Worm (Caenorhabditis elegans): ENCODE measurements around the gene pqn-31.

pqn-31 gene

DNA sequence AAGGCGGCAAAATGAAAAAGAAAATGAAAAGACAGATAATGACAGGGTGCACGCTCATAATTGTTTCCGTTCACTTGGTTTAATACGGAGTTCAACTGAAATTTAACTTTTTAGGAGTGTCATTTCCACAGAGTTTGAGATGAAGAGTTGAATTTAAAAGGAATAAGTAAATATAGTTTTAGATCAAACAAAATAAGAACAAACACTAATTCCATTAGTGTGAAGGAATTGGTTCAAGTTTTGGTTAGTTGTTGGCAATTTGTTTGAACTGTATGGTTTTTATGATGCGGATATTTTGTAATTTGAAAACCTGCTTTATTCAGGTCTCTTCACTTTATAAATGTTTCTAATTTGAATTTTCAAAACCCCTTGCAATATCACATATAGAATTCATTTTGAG, 47.3 kb downstream of the pqn-31 start, which contains the start of gene B0222.15:
Gene B0222.15, minus strand, starts transcription at position 101 of the 400 bp plus-strand sequence.
- TF ChIP-seq egl-27 (tag; optimal IDR thresholded peaks at IDR 0.05) (no peak), ama-1 (optimal IDR thresholded peaks at IDR 0.05) (no peak), ztf-4 (tag; optimal IDR thresholded peaks at IDR 0.05) (no peak), nhr-77 (tag; optimal IDR thresholded peaks at IDR 0.05) (no peak), alr-1 (tag; optimal IDR thresholded peaks at IDR 0.05) (no peak), nhr-6 (tag; optimal IDR thresholded peaks at IDR 0.05) (no peak), sma-3 (GFP tag; optimal IDR thresholded peaks at IDR 0.05) (no peak), skn-1 (tag; optimal IDR thresholded peaks at IDR 0.05) (no peak), elt-3 (tag; optimal IDR thresholded peaks at IDR 0.05) (no peak)

DNA sequence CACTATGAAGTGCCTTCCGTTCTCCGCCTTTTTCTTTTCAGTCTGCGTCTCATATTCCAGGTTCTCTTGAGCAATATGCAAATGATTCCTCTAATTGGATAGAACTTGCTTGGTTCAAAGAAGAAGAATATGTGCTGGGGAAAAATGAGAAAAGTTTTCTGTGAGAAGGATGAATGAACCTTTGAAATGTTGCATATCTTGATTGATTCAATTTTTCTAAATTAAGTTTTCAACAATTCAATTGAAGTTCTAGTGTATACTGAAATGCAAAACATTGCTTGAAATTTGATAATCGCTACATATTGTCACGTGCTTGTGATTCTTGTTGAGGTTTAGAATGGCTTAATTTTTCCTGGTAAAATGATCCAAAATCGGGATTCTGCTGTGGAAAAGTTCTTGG, 48.2 kb downstream of the pqn-31 start:
- no peak for TF ChIP-seq fos-1 (tag; optimal IDR thresholded peaks at IDR 0.05)
- no peak for TF ChIP-seq crh-2 (tag; optimal IDR thresholded peaks at IDR 0.05)
- no peak for TF ChIP-seq blmp-1 (tag; optimal IDR thresholded peaks at IDR 0.05; ENCODE audit: insufficient read depth)
- TF ChIP-seq mdl-1 (tag; optimal IDR thresholded peaks at IDR 0.05), result no peak
- no peak for TF ChIP-seq nhr-25 (tag; optimal IDR thresholded peaks at IDR 0.05)
- TF ChIP-seq ZK546.5 (tag; optimal IDR thresholded peaks at IDR 0.05), result no peak
- no peak for TF ChIP-seq nhr-23 (tag; optimal IDR thresholded peaks at IDR 0.05)
- no peak for TF ChIP-seq alr-1 (tag; optimal IDR thresholded peaks at IDR 0.05)
- TF ChIP-seq ztf-4 (tag; optimal IDR thresholded peaks at IDR 0.05), result no peak
- no peak for TF ChIP-seq nhr-237 (tag; optimal IDR thresholded peaks at IDR 0.05)

DNA sequence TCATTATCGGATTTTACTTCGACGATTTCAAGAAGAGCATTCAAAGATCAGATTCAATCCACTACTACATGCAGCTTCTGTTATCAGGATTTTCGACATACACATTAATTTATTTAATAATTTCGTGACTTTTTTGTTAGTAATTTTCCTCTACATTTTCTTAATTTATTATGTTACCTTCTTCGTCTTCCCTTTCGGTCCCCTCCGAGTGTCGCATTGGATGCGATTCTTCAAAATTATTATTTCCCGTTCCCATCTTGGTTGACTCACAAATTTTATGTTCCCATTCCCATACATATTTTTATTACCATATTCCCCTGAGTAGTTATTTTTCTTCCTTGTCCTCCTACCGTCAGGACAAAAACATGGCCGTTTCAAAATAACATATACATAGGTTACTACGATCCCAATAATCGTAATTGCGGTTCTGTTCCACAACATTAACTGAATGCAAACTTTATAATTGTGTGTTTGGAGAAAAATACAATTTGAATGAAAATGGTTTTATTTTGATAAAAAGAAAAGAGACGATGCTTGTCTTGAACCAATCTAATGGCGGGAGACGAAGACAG, 49.9 kb downstream of the pqn-31 start:
- peak; percentile 18 for TF ChIP-seq ama-1 (optimal IDR thresholded peaks at IDR 0.05)
- peak; percentile 40 for TF ChIP-seq nhr-25 (tag; optimal IDR thresholded peaks at IDR 0.05)

DNA sequence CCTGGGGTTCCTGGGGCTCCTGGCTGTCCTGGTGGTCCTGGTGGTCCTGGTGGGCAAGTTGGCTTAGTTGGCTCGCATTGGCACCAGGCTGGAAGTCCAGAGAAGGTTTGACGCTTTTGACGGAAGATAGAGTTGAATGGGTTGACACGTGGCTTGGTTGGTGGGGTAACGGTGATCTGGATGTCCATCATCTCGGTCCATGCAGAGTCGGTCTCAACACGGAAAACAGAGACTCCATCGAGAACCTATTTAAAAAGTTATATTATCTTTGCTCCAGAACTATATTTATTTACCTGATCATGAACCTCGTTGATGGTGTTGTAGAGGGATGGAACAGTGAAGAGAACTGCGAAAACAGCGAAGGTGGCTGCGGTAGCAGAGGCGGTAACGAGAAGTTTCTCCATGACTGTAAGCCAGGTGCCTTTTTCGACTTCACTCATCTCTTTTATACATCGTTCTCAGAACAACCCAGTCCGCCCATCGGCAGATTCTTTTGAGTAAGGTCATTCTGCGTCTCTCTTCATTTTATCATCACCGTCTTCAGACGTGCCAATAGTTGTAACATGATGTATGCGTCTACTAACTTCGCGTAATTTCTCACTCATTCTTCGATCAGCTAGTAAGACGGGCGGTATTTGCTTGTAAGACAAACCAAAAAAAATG, 51.0 kb downstream of the pqn-31 start, which contains the start of gene col-144:
Gene col-144, minus strand, starts transcription at position 419 of the 663 bp plus-strand sequence.
- peak; percentile 28 for TF ChIP-seq sma-3 (GFP tag; optimal IDR thresholded peaks at IDR 0.05)
- peak; percentile 25 for TF ChIP-seq sma-9 (GFP tag; optimal IDR thresholded peaks at IDR 0.05)
- no peak for TF ChIP-seq sma-9 (tag; optimal IDR thresholded peaks at IDR 0.05)
- peak; percentile 10 for TF ChIP-seq crh-2 (tag; optimal IDR thresholded peaks at IDR 0.05)
- TF ChIP-seq fos-1 (tag; optimal IDR thresholded peaks at IDR 0.05), result no peak
- TF ChIP-seq blmp-1 (tag; optimal IDR thresholded peaks at IDR 0.05; ENCODE audit: insufficient read depth), result peak; percentile 57
- TF ChIP-seq ama-1 (optimal IDR thresholded peaks at IDR 0.05), result peak; percentile 20
- TF ChIP-seq nhr-25 (tag; optimal IDR thresholded peaks at IDR 0.05), result peak; percentile 68
- no peak for TF ChIP-seq Y55F3AM.14 (GFP tag; optimal IDR thresholded peaks at IDR 0.05)
- peak; percentile 21 for TF ChIP-seq nhr-21 (tag; optimal IDR thresholded peaks at IDR 0.05)
- no peak for TF ChIP-seq ceh-82 (tag; optimal IDR thresholded peaks at IDR 0.05)

Measured in whole organism, L2 larva.